Worm (Caenorhabditis elegans): Measurements from ENCODE around the gene blos-4.

blos-4 gene

DNA sequence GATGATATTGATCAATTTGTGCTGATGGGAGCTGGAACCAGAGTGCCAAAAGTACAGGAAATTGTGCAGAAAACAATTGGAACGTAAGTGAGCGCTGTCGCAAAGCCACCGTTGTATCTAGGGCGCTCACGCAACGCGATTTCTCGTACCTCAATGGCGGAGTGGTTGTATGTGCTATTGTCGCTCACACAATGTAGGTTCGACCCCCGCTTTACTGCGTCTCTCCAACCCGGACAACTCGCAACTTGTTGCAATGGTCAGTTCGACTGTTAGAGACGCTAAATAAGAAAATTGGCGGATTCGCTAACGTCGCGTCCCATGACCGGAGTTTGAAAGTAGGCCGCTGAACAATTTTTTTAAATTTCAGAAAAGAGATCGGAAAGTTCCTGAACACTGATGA is 3.5 kb downstream of the blos-4 start (continued):
- TF ChIP-seq isw-1 (GFP tag; IDR thresholded peaks at IDR 0.05) (no peak), nhr-84 (tag; optimal IDR thresholded peaks at IDR 0.05) (no peak), lin-13 (GFP tag; optimal IDR thresholded peaks at IDR 0.05) (no peak), irx-1 (tag; optimal IDR thresholded peaks at IDR 0.05) (peak; percentile 31), ceh-63 (GFP tag; optimal IDR thresholded peaks at IDR 0.05) (no peak), lin-15B (tag; optimal IDR thresholded peaks at IDR 0.05) (no peak), hlh-4 (tag; optimal IDR thresholded peaks at IDR 0.05) (no peak), lin-14 (GFP tag; optimal IDR thresholded peaks at IDR 0.05) (no peak), C16A3.4 (tag; optimal IDR thresholded peaks at IDR 0.05) (peak; percentile 78), nhr-12 (tag; optimal IDR thresholded peaks at IDR 0.05) (no peak), alr-1 (tag; optimal IDR thresholded peaks at IDR 0.05; ENCODE audit: borderline replicate concordance) (no peak), nhr-19 (GFP tag; conservative IDR thresholded peaks at IDR 0.05) (peak; percentile 57), zip-4 (GFP tag; optimal IDR thresholded peaks at IDR 0.05) (no peak), ceh-90 (tag; optimal IDR thresholded peaks at IDR 0.05) (no peak), lin-39 (tag; optimal IDR thresholded peaks at IDR 0.05) (no peak)

- TF ChIP-seq unc-86 (tag; optimal IDR thresholded peaks at IDR 0.05) (peak; percentile 63), lin-13 (GFP tag; optimal IDR thresholded peaks at IDR 0.05) (peak; percentile 70), lir-3 (tag; optimal IDR thresholded peaks at IDR 0.05; ENCODE audit: poor library complexity) (peak; percentile 67), ceh-8 (GFP tag; optimal IDR thresholded peaks at IDR 0.05) (no peak), swsn-7 (tag; optimal IDR thresholded peaks at IDR 0.05) (peak; percentile 70), lin-15B (tag; optimal IDR thresholded peaks at IDR 0.05) (peak; percentile 72), nhr-84 (tag; optimal IDR thresholded peaks at IDR 0.05) (no peak), nhr-71 (tag; optimal IDR thresholded peaks at IDR 0.05) (peak; percentile 88), zip-4 (GFP tag; optimal IDR thresholded peaks at IDR 0.05) (no peak), F16B12.6 (tag; optimal IDR thresholded peaks at IDR 0.05) (peak; percentile 60), ztf-4 (tag; optimal IDR thresholded peaks at IDR 0.05) (peak; percentile 44), sox-4 (tag; optimal IDR thresholded peaks at IDR 0.05) (peak; percentile 3), ces-1 (GFP tag; optimal IDR thresholded peaks at IDR 0.05) (no peak), ztf-11 (tag; optimal IDR thresholded peaks at IDR 0.05) (no peak), lin-35 (GFP tag; optimal IDR thresholded peaks at IDR 0.05) (peak; percentile 98 to 100), C34B4.2 (tag; optimal IDR thresholded peaks at IDR 0.05) (no peak), unc-62 (GFP tag; optimal IDR thresholded peaks at IDR 0.05) (no peak), snpc-4 (tag; optimal IDR thresholded peaks at IDR 0.05) (peak; percentile 54), nhr-11 (tag; optimal IDR thresholded peaks at IDR 0.05) (peak; percentile 46), sup-37 (GFP tag; optimal IDR thresholded peaks at IDR 0.05) (no peak), C04F5.9 (tag; optimal IDR thresholded peaks at IDR 0.05) (peak; percentile 17), nhr-20 (tag; optimal IDR thresholded peaks at IDR 0.05) (peak; percentile 79), hlh-17 (GFP tag; optimal IDR thresholded peaks at IDR 0.05; ENCODE audit: borderline replicate concordance) (no peak), dsc-1 (tag; optimal IDR thresholded peaks at IDR 0.05) (peak; percentile 44), xbp-1 (tag; optimal IDR thresholded peaks at IDR 0.05) (peak; percentile 74), nhr-90 (tag; optimal IDR thresholded peaks at IDR 0.05; ENCODE audit: poor library complexity) (peak; percentile 73), ama-1 (optimal IDR thresholded peaks at IDR 0.05) (peak; percentile 6), fkh-4 (tag; optimal IDR thresholded peaks at IDR 0.05; ENCODE audit: borderline replicate concordance) (no peak), efl-3 (GFP tag; optimal IDR thresholded peaks at IDR 0.05) (no peak), snu-23 (GFP tag; optimal IDR thresholded peaks at IDR 0.05) (peak; percentile 87), nhr-28 (tag; optimal IDR thresholded peaks at IDR 0.05) (no peak), skn-1 (tag; optimal IDR thresholded peaks at IDR 0.05) (peak; percentile 87), egl-27 (tag; optimal IDR thresholded peaks at IDR 0.05) (no peak), sptf-1 (tag; optimal IDR thresholded peaks at IDR 0.05) (no peak), nhr-85 (tag) (peak; percentile 91), isw-1 (GFP tag; IDR thresholded peaks at IDR 0.05) (peak; percentile 85), nhr-237 (tag; optimal IDR thresholded peaks at IDR 0.05) (no peak), ceh-88 (GFP tag; IDR thresholded peaks at IDR 0.05) (0 out of 2 replicates have a peak, but pooled peaks have one; percentile 46), pqm-1 (tag; optimal IDR thresholded peaks at IDR 0.05) (no peak), mef-2 (tag; optimal IDR thresholded peaks at IDR 0.05) (no peak), alr-1 (tag; optimal IDR thresholded peaks at IDR 0.05; ENCODE audit: borderline replicate concordance) (no peak)
Measured at ce11 chrII:6250782-6251461, 5.9 kb downstream of the blos-4 start, which contains the start of gene phb-2. TSS of gene phb-2 (plus strand) at chrII:6251411.
